Worm (Caenorhabditis elegans) whole organism, L2 larva: ENCODE results near the gene ztf-20.

Experiments used
- C34F6.9 ChIP-seq: fragments of 150-350 bp; optimal IDR thresholded peaks from 2 replicates; lab custom pipeline; 2014; ENCODE audit warnings: missing biosample characterization, missing genetic modification characterization
- F13H6.1 ChIP-seq: sonication (generic microtip); optimal IDR thresholded peaks from 2 replicates; lab custom pipeline; 2016; ENCODE audit warnings: missing genetic modification characterization, missing compliant biosample characterization
- R02D3.7 ChIP-seq: fragments of 150-350 bp; optimal IDR thresholded peaks from 2 replicates; lab custom pipeline; 2014; ENCODE audit warnings: missing biosample characterization, missing genetic modification characterization
- Y55F3AM.14 ChIP-seq: fragments of 200-800 bp; sonication (Bioruptor generic); optimal IDR thresholded peaks from 2 replicates; lab custom pipeline; 2018; ENCODE audit warnings: mild to moderate bottlenecking, missing genetic modification characterization, missing compliant biosample characterization
- ZK546.5 ChIP-seq: sonication (generic microtip); optimal IDR thresholded peaks from 2 replicates; lab custom pipeline; 2017; ENCODE audit warnings: missing biosample characterization, missing genetic modification characterization
- alr-1 ChIP-seq: fragments of 150-350 bp; optimal IDR thresholded peaks from 2 replicates; lab custom pipeline; 2014; ENCODE audit warnings: missing biosample characterization, missing genetic modification characterization
- aly-2 ChIP-seq: fragments of 150-350 bp; optimal IDR thresholded peaks from 2 replicates; lab custom pipeline; 2014; ENCODE audit warnings: missing biosample characterization, missing genetic modification characterization
- ama-1 ChIP-seq: fragments of 150-350 bp; optimal IDR thresholded peaks from 2 replicates; lab custom pipeline; 2018; ENCODE audit warnings: inconsistent platforms
- blmp-1 ChIP-seq: sonication (generic microtip); optimal IDR thresholded peaks from 2 replicates; lab custom pipeline; 2017; ENCODE audit warnings: missing genetic modification characterization, mild to moderate bottlenecking, missing compliant biosample characterization, antibody characterized with exemption, moderate library complexity; ENCODE audit not compliant: insufficient read depth
- ceh-16 ChIP-seq: fragments of 150-350 bp; optimal IDR thresholded peaks from 2 replicates; lab custom pipeline; 2014; ENCODE audit warnings: missing biosample characterization, missing genetic modification characterization
- ceh-82 ChIP-seq: fragments of 150-350 bp; optimal IDR thresholded peaks from 2 replicates; lab custom pipeline; 2014; ENCODE audit warnings: missing biosample characterization, missing genetic modification characterization
- crh-2 ChIP-seq: sonication (generic microtip); optimal IDR thresholded peaks from 2 replicates; lab custom pipeline; 2017; ENCODE audit warnings: missing biosample characterization, missing genetic modification characterization
- egl-27 ChIP-seq: sonication (generic microtip); optimal IDR thresholded peaks from 3 replicates; lab custom pipeline; 2017; ENCODE audit warnings: missing biosample characterization, missing genetic modification reagents, missing genetic modification characterization
- elt-1 ChIP-seq: fragments of 150-350 bp; optimal IDR thresholded peaks from 2 replicates; lab custom pipeline; 2014; ENCODE audit warnings: missing biosample characterization, missing genetic modification characterization
- elt-3 ChIP-seq: sonication (generic microtip); optimal IDR thresholded peaks from 2 replicates; lab custom pipeline; 2017; ENCODE audit warnings: missing biosample characterization, missing genetic modification characterization
- fos-1 ChIP-seq: fragments of 150-350 bp; optimal IDR thresholded peaks from 2 replicates; lab custom pipeline; 2014; ENCODE audit warnings: missing biosample characterization, missing genetic modification characterization
- lin-11 ChIP-seq: fragments of 150-350 bp; sonication (generic microtip); optimal IDR thresholded peaks from 2 replicates; lab custom pipeline; 2014; ENCODE audit warnings: missing biosample characterization, missing genetic modification characterization, inconsistent platforms, mixed read lengths
- lin-13 ChIP-seq: fragments of 150-350 bp; optimal IDR thresholded peaks from 2 replicates; lab custom pipeline; 2014; ENCODE audit warnings: missing biosample characterization, missing genetic modification reagents, missing genetic modification characterization
- lin-39 ChIP-seq: fragments of 150-350 bp; optimal IDR thresholded peaks from 2 replicates; lab custom pipeline; 2014; ENCODE audit warnings: missing biosample characterization, missing genetic modification reagents, missing genetic modification characterization
- lsy-2 ChIP-seq, 2 experiments: fragments of 150-350 bp in 1 of 2; sonication (generic microtip) in 1 of 2; optimal IDR thresholded peaks; 2 replicates each; lab custom pipeline; 2014 to 2017; ENCODE audit warnings: missing biosample characterization in 2 of 2, missing genetic modification characterization in 2 of 2
- mab-5 ChIP-seq: fragments of 150-350 bp; optimal IDR thresholded peaks from 2 replicates; lab custom pipeline; 2014; ENCODE audit warnings: missing biosample characterization, missing genetic modification characterization
- mdl-1 ChIP-seq, 2 experiments: fragments of 150-350 bp in 1 of 2; sonication (generic microtip) in 1 of 2; optimal IDR thresholded peaks; 2 replicates each; lab custom pipeline; 2017; ENCODE audit warnings: missing biosample characterization in 2 of 2, missing genetic modification characterization in 2 of 2
- nhr-10 ChIP-seq: sonication (generic microtip); optimal IDR thresholded peaks from 2 replicates; lab custom pipeline; 2017; ENCODE audit warnings: missing biosample characterization, missing genetic modification characterization
- nhr-11 ChIP-seq: fragments of 150-350 bp; optimal IDR thresholded peaks from 2 replicates; lab custom pipeline; 2014; ENCODE audit warnings: missing biosample characterization, missing genetic modification characterization
- nhr-12 ChIP-seq: fragments of 150-350 bp; optimal IDR thresholded peaks from 2 replicates; lab custom pipeline; 2014; ENCODE audit warnings: missing biosample characterization, missing genetic modification characterization
- nhr-129 ChIP-seq: fragments of 150-350 bp; optimal IDR thresholded peaks from 2 replicates; lab custom pipeline; 2014; ENCODE audit warnings: missing biosample characterization, missing genetic modification characterization
- nhr-21 ChIP-seq: fragments of 150-350 bp; optimal IDR thresholded peaks from 2 replicates; lab custom pipeline; 2014; ENCODE audit warnings: missing biosample characterization, missing genetic modification characterization
- nhr-23 ChIP-seq: fragments of 150-350 bp; optimal IDR thresholded peaks from 2 replicates; lab custom pipeline; 2014; ENCODE audit warnings: missing biosample characterization, missing genetic modification reagents, missing genetic modification characterization
- nhr-237 ChIP-seq: fragments of 150-350 bp; optimal IDR thresholded peaks from 2 replicates; lab custom pipeline; 2014; ENCODE audit warnings: missing biosample characterization, missing genetic modification characterization
- nhr-25 ChIP-seq: fragments of 150-350 bp; sonication (generic microtip); optimal IDR thresholded peaks from 3 replicates; lab custom pipeline; 2014; ENCODE audit warnings: missing biosample characterization, missing genetic modification characterization
- nhr-6 ChIP-seq: fragments of 150-350 bp; optimal IDR thresholded peaks from 2 replicates; lab custom pipeline; 2014; ENCODE audit warnings: missing biosample characterization, missing genetic modification characterization
- nhr-77 ChIP-seq: fragments of 150-350 bp; optimal IDR thresholded peaks from 2 replicates; lab custom pipeline; 2014; ENCODE audit warnings: missing biosample characterization, missing genetic modification characterization
- peb-1 ChIP-seq: fragments of 150-350 bp; optimal IDR thresholded peaks from 2 replicates; lab custom pipeline; 2014; ENCODE audit warnings: missing biosample characterization, missing genetic modification characterization
- sem-4 ChIP-seq: fragments of 150-350 bp; optimal IDR thresholded peaks from 2 replicates; lab custom pipeline; 2014; ENCODE audit warnings: missing biosample characterization, missing genetic modification reagents, missing genetic modification characterization
- skn-1 ChIP-seq: sonication (generic microtip); optimal IDR thresholded peaks from 2 replicates; lab custom pipeline; 2017; ENCODE audit warnings: missing biosample characterization, missing genetic modification characterization
- sma-3 ChIP-seq: sonication (generic microtip); optimal IDR thresholded peaks from 2 replicates; lab custom pipeline; 2016; ENCODE audit warnings: missing genetic modification reagents, missing genetic modification characterization, missing compliant biosample characterization
- snpc-4 ChIP-seq: fragments of 150-350 bp; optimal IDR thresholded peaks from 2 replicates; lab custom pipeline; 2014; ENCODE audit warnings: missing biosample characterization, missing genetic modification characterization
- unc-39 ChIP-seq: fragments of 150-350 bp; optimal IDR thresholded peaks from 2 replicates; lab custom pipeline; 2014; ENCODE audit warnings: missing biosample characterization, missing genetic modification characterization
- unc-55 ChIP-seq: fragments of 150-350 bp; sonication (generic microtip); optimal IDR thresholded peaks from 3 replicates; lab custom pipeline; 2014; ENCODE audit warnings: missing biosample characterization, missing genetic modification reagents, missing genetic modification characterization
- unc-62 ChIP-seq: fragments of 150-350 bp; optimal IDR thresholded peaks from 2 replicates; lab custom pipeline; 2014; ENCODE audit warnings: missing biosample characterization, missing genetic modification reagents, missing genetic modification characterization
- zag-1 ChIP-seq: fragments of 150-350 bp; optimal IDR thresholded peaks from 2 replicates; lab custom pipeline; 2014; ENCODE audit warnings: missing biosample characterization, missing genetic modification characterization
- ztf-1 ChIP-seq: fragments of 200-800 bp; sonication (Bioruptor generic); conservative IDR thresholded peaks from 2 replicates; pipeline ENCODE4 v1.3.6; 2022; ENCODE audit warnings: missing genetic modification characterization, missing compliant biosample characterization
- ztf-11 ChIP-seq: sonication (generic microtip); optimal IDR thresholded peaks from 2 replicates; lab custom pipeline; 2017; ENCODE audit warnings: missing biosample characterization, missing genetic modification characterization

ztf-20 gene

DNA sequence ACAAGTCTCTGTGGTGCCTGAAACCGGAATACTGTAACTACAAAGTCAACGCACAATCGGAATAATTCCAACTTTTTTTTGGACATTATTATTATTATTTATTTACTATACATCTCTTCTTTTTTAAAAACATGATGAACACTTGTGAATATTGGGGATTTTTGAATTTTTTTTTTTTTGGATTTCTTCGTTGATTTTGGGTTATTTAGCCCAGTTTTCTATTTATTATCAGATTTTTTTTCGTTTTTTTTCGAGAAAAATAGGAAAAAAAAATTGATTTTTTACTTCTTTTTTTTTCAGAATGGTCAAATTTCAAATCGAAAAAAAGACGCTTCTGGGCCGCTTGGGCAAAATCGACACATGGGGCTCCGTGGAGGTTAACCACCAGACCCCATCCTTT, 38.1 kb upstream of the ztf-20 start, which contains the start of gene tgt-2:
tgt-2 (plus strand) TSS at position 301 of the 400 bp plus-strand sequence.
- TF ChIP-seq blmp-1 (tag; lab: Kevin White, UChicago) (no peak), zag-1 (tag; lab: Kevin White, UChicago) (no peak), nhr-6 (no peak), lin-11 (tag; lab: Kevin White, UChicago) (no peak), nhr-237 (tag; lab: Kevin White, UChicago) (no peak), nhr-12 (tag; lab: Kevin White, UChicago) (no peak), ceh-82 (tag; lab: Kevin White, UChicago) (no peak)
- TF ChIP-seq, all 48 proteins: peak for 0

ce11 chrV:18993535-18993990, 33.6 kb upstream of the ztf-20 start, which contains the start of gene gtf-2F2:
gtf-2F2 (plus strand) TSS chrV:18993940.
- no peak for TF ChIP-seq blmp-1 (tag; lab: Kevin White, UChicago)
- no peak for TF ChIP-seq lsy-2 (tag; optimal IDR thresholded peaks at IDR 0.05; lab: Kevin White, UChicago)
- no peak for TF ChIP-seq alr-1
- no peak for TF ChIP-seq skn-1
- TF ChIP-seq nhr-6: no peak
- no peak for TF ChIP-seq elt-3 (tag; lab: Kevin White, UChicago)
- no peak for TF ChIP-seq Y55F3AM.14 (GFP tag; lab: Kevin White, UChicago)
- no peak for TF ChIP-seq lin-11 (tag; lab: Kevin White, UChicago)
- TF ChIP-seq ama-1 (lab: Kevin White, UChicago): no peak
- TF ChIP-seq ceh-16 (tag; lab: Kevin White, UChicago): no peak
- TF ChIP-seq nhr-129: no peak
- TF ChIP-seq snpc-4 (tag; lab: Kevin White, UChicago): no peak
- no peak for TF ChIP-seq nhr-23

ce11 chrV:18993017-18993416, 33.0 kb upstream of the ztf-20 start:
- TF ChIP-seq snpc-4 (tag; lab: Kevin White, UChicago): no peak

ce11 chrV:18990958-18991357, 31.0 kb upstream of the ztf-20 start:
- no peak for TF ChIP-seq elt-3 (tag; lab: Kevin White, UChicago)

DNA sequence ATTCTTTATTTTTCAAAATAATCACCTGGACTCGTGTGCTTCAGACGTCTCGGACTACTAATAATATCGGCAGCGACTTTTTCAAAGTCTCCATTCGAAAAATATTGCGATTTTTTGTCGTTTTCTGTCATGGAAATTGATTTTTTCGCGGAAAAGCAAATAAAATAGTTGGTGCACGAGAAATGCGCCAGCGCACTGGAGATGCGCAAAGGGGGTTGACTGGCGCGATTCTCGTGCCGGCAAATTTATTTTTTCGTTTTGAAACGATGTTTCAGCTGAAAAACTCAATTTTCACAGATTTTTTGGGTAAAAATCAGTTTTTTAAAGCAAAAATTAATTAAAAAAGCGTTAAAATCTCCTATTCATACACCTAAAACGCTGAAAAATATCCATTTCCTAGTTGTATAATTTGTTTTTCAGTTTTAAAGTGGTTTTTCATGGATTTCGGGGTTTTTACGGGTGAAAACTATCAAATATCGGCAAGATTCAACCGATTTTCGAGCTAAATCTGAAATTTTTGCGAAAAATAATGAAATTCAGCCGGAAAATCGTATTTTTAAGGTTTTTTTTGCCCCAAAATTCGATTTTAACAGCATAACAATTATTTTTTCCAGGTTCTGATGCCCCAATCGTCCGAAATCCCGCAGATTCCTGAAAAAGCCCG, 30.4 kb upstream of the ztf-20 start, which contains the start of the genes reps-1 and Y39B6A.37:
reps-1 (minus strand) TSS at position 263 of the 664 bp plus-strand sequence.
Y39B6A.37 (plus strand) TSS at position 614 of the 664 bp plus-strand sequence.
- TF ChIP-seq lin-39 (tag; lab: Kevin White, UChicago) (no peak), skn-1 (no peak), lsy-2 (tag; optimal IDR thresholded peaks at IDR 0.05; lab: Kevin White, UChicago) (peak; percentile 82), mab-5 (tag; lab: Kevin White, UChicago) (peak; percentile 45), nhr-12 (tag; lab: Kevin White, UChicago) (no peak), fos-1 (tag; lab: Kevin White, UChicago) (peak; percentile 27), mdl-1 (tag; optimal IDR thresholded peaks at IDR 0.05; lab: Kevin White, UChicago) (no peak), ztf-1 (GFP tag; lab: Robert Waterston, UW) (no peak), nhr-10 (tag; lab: Kevin White, UChicago) (peak; percentile 6), crh-2 (peak; percentile 66), aly-2 (tag; lab: Kevin White, UChicago) (no peak), sem-4 (tag; lab: Kevin White, UChicago) (peak; percentile 7), nhr-21 (tag; lab: Kevin White, UChicago) (peak; percentile 25), unc-55 (GFP tag; lab: Kevin White, UChicago) (peak; percentile 72), lin-13 (GFP tag; lab: Kevin White, UChicago) (peak; percentile 82), elt-3 (tag; lab: Kevin White, UChicago) (no peak), ZK546.5 (no peak), egl-27 (no peak), Y55F3AM.14 (GFP tag; lab: Kevin White, UChicago) (no peak), ceh-82 (tag; lab: Kevin White, UChicago) (peak; percentile 12), ztf-11 (tag; lab: Kevin White, UChicago) (no peak), unc-62 (GFP tag; lab: Kevin White, UChicago) (no peak), nhr-11 (tag; lab: Kevin White, UChicago) (no peak), ama-1 (lab: Kevin White, UChicago) (no peak), nhr-77 (tag; lab: Kevin White, UChicago) (no peak), peb-1 (tag; lab: Kevin White, UChicago) (no peak), unc-39 (tag; lab: Kevin White, UChicago) (no peak), nhr-237 (tag; lab: Kevin White, UChicago) (no peak), ceh-16 (tag; lab: Kevin White, UChicago) (no peak), R02D3.7 (peak; percentile 35), nhr-129 (peak; percentile 27), sma-3 (GFP tag; lab: Kevin White, UChicago) (peak; percentile 32), nhr-6 (no peak), C34F6.9 (tag; lab: Kevin White, UChicago) (peak; percentile 73), zag-1 (tag; lab: Kevin White, UChicago) (no peak), elt-1 (no peak), F13H6.1 (tag; lab: Kevin White, UChicago) (peak; percentile 62), nhr-25 (peak; percentile 57)
